Worm (Caenorhabditis elegans): ENCODE measurements around the gene prcc-1.

The prcc-1 gene

DNA sequence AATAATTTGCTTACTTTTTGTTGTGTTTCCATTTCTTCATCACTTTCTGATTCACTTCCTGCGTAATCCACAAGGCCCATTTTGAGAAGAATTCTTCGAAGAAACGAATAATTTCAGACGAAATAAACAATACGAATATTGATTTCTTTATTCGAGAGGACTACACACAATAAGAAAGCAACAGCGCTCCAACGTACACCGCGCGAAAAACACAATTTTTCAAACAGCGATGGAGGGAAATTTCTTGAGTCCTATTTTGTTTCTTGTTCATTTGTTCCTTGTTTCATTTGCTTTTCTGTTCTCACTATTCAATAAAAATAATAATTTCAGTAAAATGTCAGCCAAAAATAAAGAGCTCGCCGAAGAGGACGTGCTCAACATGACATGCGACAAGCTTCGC lies at the start of gene prcc-1, which contains the start of gene C39E9.12:
Gene prcc-1, minus strand, starts transcription at position 119 of the 400 bp plus-strand sequence.
Gene C39E9.12, plus strand, starts transcription at position 331 of the 400 bp plus-strand sequence.
- peak; percentile 54; the same call in 1 of the 2 replicates for TF ChIP-seq ceh-100 (GFP tag; IDR thresholded peaks at IDR 0.05)
- peak; percentile 44 for TF ChIP-seq attf-5 (GFP tag; optimal IDR thresholded peaks at IDR 0.05)
- peak; percentile 88 for TF ChIP-seq mcd-1 (GFP tag; IDR thresholded peaks at IDR 0.05)
- TF ChIP-seq snpc-1.1 (tag; optimal IDR thresholded peaks at IDR 0.05; ENCODE audit: insufficient read depth): peak; percentile 58
- peak; percentile 95 for TF ChIP-seq madf-6 (GFP tag; IDR thresholded peaks at IDR 0.05)
- peak; percentile 1 for TF ChIP-seq him-1 (tag; optimal IDR thresholded peaks at IDR 0.05)
- TF ChIP-seq F57A8.1 (GFP tag; optimal IDR thresholded peaks at IDR 0.05): no peak
- TF ChIP-seq pbrm-1 (GFP tag; IDR thresholded peaks at IDR 0.05): peak; percentile 29; the same call in 1 of the 2 replicates
- TF ChIP-seq ceh-58 (GFP tag; IDR thresholded peaks at IDR 0.05): no peak
- TF ChIP-seq hmg-20 (GFP tag; IDR thresholded peaks at IDR 0.05): no peak
- no peak for TF ChIP-seq Y56A3A.18 (GFP tag; IDR thresholded peaks at IDR 0.05)
- TF ChIP-seq F49E8.2 (tag; optimal IDR thresholded peaks at IDR 0.05; ENCODE audit: insufficient read depth): peak; percentile 9
- TF ChIP-seq B0336.3 (GFP tag; IDR thresholded peaks at IDR 0.05): 0 out of 2 replicates have a peak, but pooled peaks have one; percentile 21
- no peak for TF ChIP-seq lin-26 (GFP tag; IDR thresholded peaks at IDR 0.05)
- peak; percentile 61 for TF ChIP-seq F23B12.7 (tag; optimal IDR thresholded peaks at IDR 0.05; ENCODE audit: insufficient read depth)
- TF ChIP-seq madf-3 (GFP tag; IDR thresholded peaks at IDR 0.05): peak; percentile 72
- peak; percentile 44 for TF ChIP-seq tlf-1 (GFP tag; optimal IDR thresholded peaks at IDR 0.05)
- no peak for TF ChIP-seq dpff-1 (tag; optimal IDR thresholded peaks at IDR 0.05)
- peak; percentile 3 for TF ChIP-seq snpc-1.3 (tag; optimal IDR thresholded peaks at IDR 0.05; ENCODE audit: insufficient read depth)
- TF ChIP-seq rpc-1 (optimal IDR thresholded peaks at IDR 0.05): no peak
- no peak for TF ChIP-seq rpc-1 (tag; optimal IDR thresholded peaks at IDR 0.05)
- no peak for TF ChIP-seq F52B5.7 (tag; optimal IDR thresholded peaks at IDR 0.05)
- peak; percentile 89 for TF ChIP-seq D2030.7 (GFP tag; IDR thresholded peaks at IDR 0.05)
- no peak for TF ChIP-seq atf-7 (tag; optimal IDR thresholded peaks at IDR 0.05)
- TF ChIP-seq nhr-120 (GFP tag; IDR thresholded peaks at IDR 0.05): no peak
- TF ChIP-seq Y53G8AR.9 (GFP tag; conservative IDR thresholded peaks at IDR 0.05): 0 out of 2 replicates have a peak, but pooled peaks have one; percentile 13
- TF ChIP-seq attf-6 (GFP tag; IDR thresholded peaks at IDR 0.05): no peak
- TF ChIP-seq Y67H2A.10 (GFP tag; conservative IDR thresholded peaks at IDR 0.05): no peak
- no peak for TF ChIP-seq ztf-28 (GFP tag; IDR thresholded peaks at IDR 0.05)
- TF ChIP-seq ama-1 (optimal IDR thresholded peaks at IDR 0.05): no peak
- TF ChIP-seq ama-1 (GFP tag; optimal IDR thresholded peaks at IDR 0.05): no peak
- TF ChIP-seq unc-130 (GFP tag; optimal IDR thresholded peaks at IDR 0.05): peak; percentile 69
- TF ChIP-seq rcor-1 (GFP tag; IDR thresholded peaks at IDR 0.05): peak; percentile 23; the same call in 1 of the 2 replicates
- peak; percentile 80 for TF ChIP-seq xnd-1 (tag; optimal IDR thresholded peaks at IDR 0.05)
- TF ChIP-seq madf-8 (GFP tag; conservative IDR thresholded peaks at IDR 0.05): peak; percentile 84
- no peak for TF ChIP-seq snpc-4 (GFP tag; optimal IDR thresholded peaks at IDR 0.05)
- peak in 2 of 4 experiments; percentile 1 to 67 for TF ChIP-seq snpc-4 (tag; optimal IDR thresholded peaks at IDR 0.05)
- no peak for TF ChIP-seq pha-4 (tag; optimal IDR thresholded peaks at IDR 0.05)
- TF ChIP-seq hmg-1.2 (GFP tag; IDR thresholded peaks at IDR 0.05): peak; percentile 53; the same call in 1 of the 2 replicates
- peak; percentile 82 for TF ChIP-seq lin-54 (GFP tag; optimal IDR thresholded peaks at IDR 0.05)
- peak; percentile 82 for TF ChIP-seq snpc-3.4 (tag; optimal IDR thresholded peaks at IDR 0.05)
- peak; percentile 74 for TF ChIP-seq lsl-1 (GFP tag; optimal IDR thresholded peaks at IDR 0.05)
- TF ChIP-seq tbp1 (GFP tag; optimal IDR thresholded peaks at IDR 0.05): peak; percentile 47
- peak; percentile 82 for TF ChIP-seq ceh-91 (GFP tag; IDR thresholded peaks at IDR 0.05)
- peak; percentile 49; the same call in 1 of the 2 replicates for TF ChIP-seq attf-3 (GFP tag; conservative IDR thresholded peaks at IDR 0.05)
- peak; percentile 91 for TF ChIP-seq dpl-1 (GFP tag; optimal IDR thresholded peaks at IDR 0.05)
- peak in 2 of 3 experiments; percentile 1 to 86 for TF ChIP-seq lin-35 (GFP tag; optimal IDR thresholded peaks at IDR 0.05)
- peak; percentile 74 for TF ChIP-seq F33H1.4 (GFP tag; IDR thresholded peaks at IDR 0.05)
- peak; percentile 12 for TF ChIP-seq ceh-27 (GFP tag; optimal IDR thresholded peaks at IDR 0.05)
